Fruit fly (Drosophila melanogaster): Measurements from ENCODE around the gene CG33783.

The CG33783 gene

dm6 chr3R:10093252-10094030 is 26.9 kb downstream of the CG33783 start (continued):
- TF ChIP-seq Six4 (GFP tag; optimal IDR thresholded peaks at IDR 0.05) = no peak
- no peak for TF ChIP-seq CG1602 (GFP tag; optimal IDR thresholded peaks at IDR 0.05)
- no peak for TF ChIP-seq Mes4 (GFP tag; optimal IDR thresholded peaks at IDR 0.05)
- no peak; the same call in none of the 2 replicates for TF ChIP-seq vvl (GFP tag; IDR thresholded peaks at IDR 0.05)
- peak; percentile 55 for TF ChIP-seq CG1832 (GFP tag; optimal IDR thresholded peaks at IDR 0.05)
- TF ChIP-seq CG7357 (GFP tag; IDR thresholded peaks at IDR 0.05) = no peak
- peak; percentile 88 for TF ChIP-seq Jarid2 (GFP tag; optimal IDR thresholded peaks at IDR 0.05)
- no peak for TF ChIP-seq Gsc (GFP tag; IDR thresholded peaks at IDR 0.05)
- TF ChIP-seq CG31441 (GFP tag; IDR thresholded peaks at IDR 0.05) = peak; percentile 21; the same call in 1 of the 2 replicates
- no peak for TF ChIP-seq tup (GFP tag; optimal IDR thresholded peaks at IDR 0.05)
- TF ChIP-seq CG5180 (GFP tag; optimal IDR thresholded peaks at IDR 0.05) = no peak
- TF ChIP-seq cas (GFP tag; IDR thresholded peaks at IDR 0.05) = no peak
- no peak for TF ChIP-seq CG13123 (GFP tag; optimal IDR thresholded peaks at IDR 0.05)
- peak; percentile 27; the same call in 1 of the 3 replicates for TF ChIP-seq CG11695 (GFP tag; IDR thresholded peaks at IDR 0.05)
- TF ChIP-seq Sry-β (GFP tag; optimal IDR thresholded peaks at IDR 0.05) = no peak
- TF ChIP-seq bab2 (GFP tag; optimal IDR thresholded peaks at IDR 0.05) = no peak
- TF ChIP-seq CG14014 (GFP tag; IDR thresholded peaks at IDR 0.05) = peak; percentile 42; the same call in 1 of the 2 replicates
- no peak for TF ChIP-seq Hsf (GFP tag; optimal IDR thresholded peaks at IDR 0.05)
- TF ChIP-seq CG42726 (GFP tag; IDR thresholded peaks at IDR 0.05; ENCODE audit: partially characterized antibody) = 0 out of 2 replicates have a peak, but pooled peaks have one; percentile 17
- TF ChIP-seq CG11723 (GFP tag; optimal IDR thresholded peaks at IDR 0.05) = no peak
- TF ChIP-seq crc (GFP tag; optimal IDR thresholded peaks at IDR 0.05) = no peak
- TF ChIP-seq ap (GFP tag; IDR thresholded peaks at IDR 0.05) = no peak
- no peak for TF ChIP-seq Dad (GFP tag; optimal IDR thresholded peaks at IDR 0.05)
- TF ChIP-seq inv (GFP tag; IDR thresholded peaks at IDR 0.05; ENCODE audit: partially characterized antibody) = 0 out of 2 replicates have a peak, but pooled peaks have one; percentile 24
- TF ChIP-seq CG14050 (GFP tag; IDR thresholded peaks at IDR 0.05) = no peak
- peak; percentile 62 for TF ChIP-seq Ets65A (GFP tag)
- TF ChIP-seq sens-2 (GFP tag; IDR thresholded peaks at IDR 0.05) = no peak
- TF ChIP-seq CG6272 (GFP tag; IDR thresholded peaks at IDR 0.05) = no peak
- no peak for TF ChIP-seq Asciz (GFP tag; optimal IDR thresholded peaks at IDR 0.05)
- no peak for TF ChIP-seq CG1024 (GFP tag; IDR thresholded peaks at IDR 0.05)
- TF ChIP-seq CG10959 (GFP tag; IDR thresholded peaks at IDR 0.05) = no peak
- TF ChIP-seq CG2116 (GFP tag; optimal IDR thresholded peaks at IDR 0.05) = no peak
- TF ChIP-seq Rfx (GFP tag; IDR thresholded peaks at IDR 0.05) = no peak
- TF ChIP-seq CG4328 (GFP tag; optimal IDR thresholded peaks at IDR 0.05) = no peak
- no peak for TF ChIP-seq jumu (GFP tag; optimal IDR thresholded peaks at IDR 0.05)
- TF ChIP-seq Stat92E (GFP tag; optimal IDR thresholded peaks at IDR 0.05) = no peak
- TF ChIP-seq gce (GFP tag; IDR thresholded peaks at IDR 0.05) = no peak
- TF ChIP-seq CG10431 (GFP tag; optimal IDR thresholded peaks at IDR 0.05) = no peak
- no peak for TF ChIP-seq Ets97D (GFP tag; optimal IDR thresholded peaks at IDR 0.05)
- TF ChIP-seq CG16813 (GFP tag; IDR thresholded peaks at IDR 0.05; ENCODE audit: partially characterized antibody) = no peak; the same call in 2 of the 3 replicates
- TF ChIP-seq CG12236 (GFP tag; optimal IDR thresholded peaks at IDR 0.05) = no peak
- no peak for TF ChIP-seq CG10366 (GFP tag; IDR thresholded peaks at IDR 0.05)
- TF ChIP-seq ken (GFP tag; IDR thresholded peaks at IDR 0.05) = no peak
- TF ChIP-seq lbe (GFP tag; optimal IDR thresholded peaks at IDR 0.05) = no peak
- no peak for TF ChIP-seq CG4617 (GFP tag; optimal IDR thresholded peaks at IDR 0.05; ENCODE audit: borderline replicate concordance)
- no peak for TF ChIP-seq Poxn (GFP tag; IDR thresholded peaks at IDR 0.05)
- no peak for TF ChIP-seq CG12659 (GFP tag; optimal IDR thresholded peaks at IDR 0.05)
- no peak for TF ChIP-seq PHDP (tag; optimal IDR thresholded peaks at IDR 0.05)
- TF ChIP-seq CG18599 (GFP tag; optimal IDR thresholded peaks at IDR 0.05) = no peak
- no peak for TF ChIP-seq CG9817 (tag; optimal IDR thresholded peaks at IDR 0.05)
